Worm (Caenorhabditis elegans) whole organism, L2 larva: ENCODE results near the gene dhrr-1.
A peak's percentile ranks its signal among the peaks of the same experiment; 100 is the strongest.

Source experiments
- C34F6.9 ChIP-seq: fragments of 150-350 bp; optimal IDR thresholded peaks from 2 replicates; lab custom pipeline; 2014; ENCODE audit warnings: missing biosample characterization, missing genetic modification characterization
- ZK546.5 ChIP-seq: sonication (generic microtip); optimal IDR thresholded peaks from 2 replicates; lab custom pipeline; 2017; ENCODE audit warnings: missing biosample characterization, missing genetic modification characterization
- alr-1 ChIP-seq: fragments of 150-350 bp; optimal IDR thresholded peaks from 2 replicates; lab custom pipeline; 2014; ENCODE audit warnings: missing biosample characterization, missing genetic modification characterization
- ceh-16 ChIP-seq: fragments of 150-350 bp; optimal IDR thresholded peaks from 2 replicates; lab custom pipeline; 2014; ENCODE audit warnings: missing biosample characterization, missing genetic modification characterization
- ceh-82 ChIP-seq: fragments of 150-350 bp; optimal IDR thresholded peaks from 2 replicates; lab custom pipeline; 2014; ENCODE audit warnings: missing biosample characterization, missing genetic modification characterization
- crh-2 ChIP-seq: sonication (generic microtip); optimal IDR thresholded peaks from 2 replicates; lab custom pipeline; 2017; ENCODE audit warnings: missing biosample characterization, missing genetic modification characterization
- dmd-4 ChIP-seq: sonication (generic microtip); optimal IDR thresholded peaks from 2 replicates; lab custom pipeline; 2017; ENCODE audit warnings: missing biosample characterization, missing genetic modification characterization
- egl-27 ChIP-seq: sonication (generic microtip); optimal IDR thresholded peaks from 3 replicates; lab custom pipeline; 2017; ENCODE audit warnings: missing biosample characterization, missing genetic modification reagents, missing genetic modification characterization
- elt-1 ChIP-seq: fragments of 150-350 bp; optimal IDR thresholded peaks from 2 replicates; lab custom pipeline; 2014; ENCODE audit warnings: missing biosample characterization, missing genetic modification characterization
- elt-3 ChIP-seq: sonication (generic microtip); optimal IDR thresholded peaks from 2 replicates; lab custom pipeline; 2017; ENCODE audit warnings: missing biosample characterization, missing genetic modification characterization
- fos-1 ChIP-seq: fragments of 150-350 bp; optimal IDR thresholded peaks from 2 replicates; lab custom pipeline; 2014; ENCODE audit warnings: missing biosample characterization, missing genetic modification characterization
- gmeb-1 ChIP-seq: fragments of 150-350 bp; optimal IDR thresholded peaks from 2 replicates; lab custom pipeline; 2014; ENCODE audit warnings: missing biosample characterization, missing genetic modification characterization
- lin-11 ChIP-seq: fragments of 150-350 bp; sonication (generic microtip); optimal IDR thresholded peaks from 2 replicates; lab custom pipeline; 2014; ENCODE audit warnings: missing biosample characterization, missing genetic modification characterization, inconsistent platforms, mixed read lengths
- lin-13 ChIP-seq: fragments of 150-350 bp; optimal IDR thresholded peaks from 2 replicates; lab custom pipeline; 2014; ENCODE audit warnings: missing biosample characterization, missing genetic modification reagents, missing genetic modification characterization
- lsy-2 ChIP-seq, 2 experiments: fragments of 150-350 bp in 1 of 2; sonication (generic microtip) in 1 of 2; optimal IDR thresholded peaks; 2 replicates each; lab custom pipeline; 2014 to 2017; ENCODE audit warnings: missing biosample characterization in 2 of 2, missing genetic modification characterization in 2 of 2
- mdl-1 ChIP-seq, 2 experiments: fragments of 150-350 bp in 1 of 2; sonication (generic microtip) in 1 of 2; optimal IDR thresholded peaks; 2 replicates each; lab custom pipeline; 2017; ENCODE audit warnings: missing biosample characterization in 2 of 2, missing genetic modification characterization in 2 of 2
- nhr-10 ChIP-seq: sonication (generic microtip); optimal IDR thresholded peaks from 2 replicates; lab custom pipeline; 2017; ENCODE audit warnings: missing biosample characterization, missing genetic modification characterization
- nhr-11 ChIP-seq: fragments of 150-350 bp; optimal IDR thresholded peaks from 2 replicates; lab custom pipeline; 2014; ENCODE audit warnings: missing biosample characterization, missing genetic modification characterization
- nhr-12 ChIP-seq: fragments of 150-350 bp; optimal IDR thresholded peaks from 2 replicates; lab custom pipeline; 2014; ENCODE audit warnings: missing biosample characterization, missing genetic modification characterization
- nhr-129 ChIP-seq: fragments of 150-350 bp; optimal IDR thresholded peaks from 2 replicates; lab custom pipeline; 2014; ENCODE audit warnings: missing biosample characterization, missing genetic modification characterization
- nhr-21 ChIP-seq: fragments of 150-350 bp; optimal IDR thresholded peaks from 2 replicates; lab custom pipeline; 2014; ENCODE audit warnings: missing biosample characterization, missing genetic modification characterization
- nhr-237 ChIP-seq: fragments of 150-350 bp; optimal IDR thresholded peaks from 2 replicates; lab custom pipeline; 2014; ENCODE audit warnings: missing biosample characterization, missing genetic modification characterization
- nhr-25 ChIP-seq: fragments of 150-350 bp; sonication (generic microtip); optimal IDR thresholded peaks from 3 replicates; lab custom pipeline; 2014; ENCODE audit warnings: missing biosample characterization, missing genetic modification characterization
- nhr-6 ChIP-seq: fragments of 150-350 bp; optimal IDR thresholded peaks from 2 replicates; lab custom pipeline; 2014; ENCODE audit warnings: missing biosample characterization, missing genetic modification characterization
- nhr-77 ChIP-seq: fragments of 150-350 bp; optimal IDR thresholded peaks from 2 replicates; lab custom pipeline; 2014; ENCODE audit warnings: missing biosample characterization, missing genetic modification characterization
- peb-1 ChIP-seq: fragments of 150-350 bp; optimal IDR thresholded peaks from 2 replicates; lab custom pipeline; 2014; ENCODE audit warnings: missing biosample characterization, missing genetic modification characterization
- sem-4 ChIP-seq: fragments of 150-350 bp; optimal IDR thresholded peaks from 2 replicates; lab custom pipeline; 2014; ENCODE audit warnings: missing biosample characterization, missing genetic modification reagents, missing genetic modification characterization
- skn-1 ChIP-seq: sonication (generic microtip); optimal IDR thresholded peaks from 2 replicates; lab custom pipeline; 2017; ENCODE audit warnings: missing biosample characterization, missing genetic modification characterization
- sma-3 ChIP-seq: sonication (generic microtip); optimal IDR thresholded peaks from 2 replicates; lab custom pipeline; 2016; ENCODE audit warnings: missing genetic modification reagents, missing genetic modification characterization, missing compliant biosample characterization
- sma-9 ChIP-seq, 2 experiments: fragments of 150-350 bp in 1 of 2; sonication (generic microtip) in 1 of 2; optimal IDR thresholded peaks; 2 replicates each; lab custom pipeline; 2014 to 2016; ENCODE audit warnings: missing genetic modification characterization in 2 of 2, mild to moderate bottlenecking in 1 of 2, missing biosample characterization in 1 of 2, missing compliant biosample characterization in 1 of 2, missing genetic modification reagents in 1 of 2, moderate library complexity in 1 of 2
- snpc-4 ChIP-seq: fragments of 150-350 bp; optimal IDR thresholded peaks from 2 replicates; lab custom pipeline; 2014; ENCODE audit warnings: missing biosample characterization, missing genetic modification characterization
- unc-39 ChIP-seq: fragments of 150-350 bp; optimal IDR thresholded peaks from 2 replicates; lab custom pipeline; 2014; ENCODE audit warnings: missing biosample characterization, missing genetic modification characterization
- unc-55 ChIP-seq: fragments of 150-350 bp; sonication (generic microtip); optimal IDR thresholded peaks from 3 replicates; lab custom pipeline; 2014; ENCODE audit warnings: missing biosample characterization, missing genetic modification reagents, missing genetic modification characterization
- unc-62 ChIP-seq: fragments of 150-350 bp; optimal IDR thresholded peaks from 2 replicates; lab custom pipeline; 2014; ENCODE audit warnings: missing biosample characterization, missing genetic modification reagents, missing genetic modification characterization
- zag-1 ChIP-seq: fragments of 150-350 bp; optimal IDR thresholded peaks from 2 replicates; lab custom pipeline; 2014; ENCODE audit warnings: missing biosample characterization, missing genetic modification characterization
- ztf-1 ChIP-seq: fragments of 200-800 bp; sonication (Bioruptor generic); conservative IDR thresholded peaks from 2 replicates; pipeline ENCODE4 v1.3.6; 2022; ENCODE audit warnings: missing genetic modification characterization, missing compliant biosample characterization
- ztf-4 ChIP-seq: fragments of 150-350 bp; optimal IDR thresholded peaks from 2 replicates; lab custom pipeline; 2014; ENCODE audit warnings: missing biosample characterization, missing genetic modification characterization

Gene dhrr-1

DNA sequence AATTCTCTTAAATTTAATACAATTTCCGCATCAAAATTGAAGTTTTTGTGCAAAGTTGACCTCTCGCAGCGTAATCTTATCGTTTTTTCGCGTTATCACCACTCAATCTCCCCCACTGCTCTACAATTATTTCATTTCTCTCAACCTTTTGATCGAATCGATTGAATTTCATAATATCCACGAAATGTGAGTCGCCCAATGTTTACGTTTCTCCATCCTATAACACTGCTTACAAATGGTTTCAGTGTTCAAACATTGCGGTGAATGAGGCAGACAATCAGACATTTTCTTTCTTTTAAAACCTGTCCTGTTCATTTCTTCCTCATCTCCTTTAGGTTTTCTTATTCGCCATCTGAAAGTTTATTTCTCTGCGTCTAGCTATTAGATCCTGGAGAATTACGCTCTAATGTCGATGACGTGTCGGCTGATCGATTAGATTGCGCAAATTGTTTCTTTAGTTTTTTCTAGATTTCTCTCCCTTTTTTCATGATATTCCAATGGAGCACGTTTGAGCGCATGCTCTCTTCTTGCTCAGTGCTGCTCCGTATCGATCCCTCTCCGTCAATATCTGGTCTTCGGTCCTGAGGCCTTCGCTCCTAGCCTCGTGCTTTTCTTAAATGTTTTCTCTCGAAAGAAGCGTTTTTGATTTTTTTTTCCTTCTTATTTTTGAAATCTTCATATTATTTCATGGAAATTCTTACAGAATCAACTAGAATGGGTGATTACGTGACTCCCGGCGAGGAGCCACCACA lies 39.4 kb upstream of the dhrr-1 start, which contains the start of gene unc-32:
Gene unc-32, plus strand, starts transcription at position 702 of the 752 bp plus-strand sequence.
- no peak for TF ChIP-seq nhr-11 (tag; lab: Kevin White, UChicago)
- peak; percentile 83 for TF ChIP-seq zag-1 (tag; lab: Kevin White, UChicago)
- peak; percentile 66 for TF ChIP-seq lin-11
- TF ChIP-seq peb-1 (tag; lab: Kevin White, UChicago): no peak
- TF ChIP-seq ceh-16 (tag; lab: Kevin White, UChicago): no peak
- no peak for TF ChIP-seq ZK546.5 (tag; lab: Kevin White, UChicago)
- peak; percentile 70 for TF ChIP-seq unc-55 (GFP tag; lab: Kevin White, UChicago)
- no peak for TF ChIP-seq unc-39 (tag; lab: Kevin White, UChicago)
- TF ChIP-seq sem-4: no peak
- TF ChIP-seq nhr-10 (tag; lab: Kevin White, UChicago): no peak
- peak; percentile 62 for TF ChIP-seq nhr-129 (tag; lab: Kevin White, UChicago)
- no peak for TF ChIP-seq unc-62 (GFP tag; lab: Kevin White, UChicago)
- peak; percentile 16 for TF ChIP-seq sma-9 (GFP tag; optimal IDR thresholded peaks at IDR 0.05; lab: Kevin White, UChicago)
- TF ChIP-seq sma-9 (tag; optimal IDR thresholded peaks at IDR 0.05; lab: Kevin White, UChicago): no peak
- TF ChIP-seq nhr-77 (tag; lab: Kevin White, UChicago): no peak
- TF ChIP-seq fos-1: peak; percentile 6
- peak; percentile 94 for TF ChIP-seq crh-2
- TF ChIP-seq C34F6.9 (tag; lab: Kevin White, UChicago): peak; percentile 89
- peak; percentile 52 for TF ChIP-seq lin-13 (GFP tag; lab: Kevin White, UChicago)
- no peak for TF ChIP-seq elt-1 (tag; lab: Kevin White, UChicago)
- TF ChIP-seq mdl-1 (tag; optimal IDR thresholded peaks at IDR 0.05; lab: Kevin White, UChicago): peak in 1 of 2 experiments; percentile 69
- TF ChIP-seq egl-27 (tag; lab: Kevin White, UChicago): peak; percentile 29
- TF ChIP-seq lsy-2 (tag; optimal IDR thresholded peaks at IDR 0.05; lab: Kevin White, UChicago): peak; percentile 34 to 83
- no peak for TF ChIP-seq snpc-4 (tag; lab: Kevin White, UChicago)
- no peak for TF ChIP-seq nhr-21 (tag; lab: Kevin White, UChicago)
- TF ChIP-seq nhr-6: no peak
- TF ChIP-seq sma-3 (GFP tag; lab: Kevin White, UChicago): no peak
- TF ChIP-seq, all 48 proteins: peak for 12

DNA sequence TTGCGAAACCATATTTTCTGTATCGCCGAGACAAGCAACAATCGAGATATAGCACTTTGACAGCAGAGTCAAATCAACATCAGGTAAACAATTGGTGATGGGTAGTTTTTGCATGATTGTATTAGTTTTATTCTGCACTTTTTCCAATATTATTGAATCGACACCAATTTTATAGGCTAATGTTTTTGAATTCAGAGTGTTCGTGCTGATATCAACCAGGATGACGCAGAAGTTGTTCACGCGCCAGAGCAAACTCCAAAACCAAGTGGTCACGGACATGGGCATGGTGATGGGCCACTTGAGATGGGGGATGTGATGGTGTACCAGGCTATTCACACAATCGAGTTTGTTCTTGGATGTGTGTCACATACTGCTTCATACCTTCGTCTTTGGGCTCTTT lies 34.3 kb upstream of the dhrr-1 start:
- TF ChIP-seq ztf-1 (GFP tag; lab: Robert Waterston, UW) (no peak), elt-1 (tag; lab: Kevin White, UChicago) (no peak), C34F6.9 (tag; lab: Kevin White, UChicago) (no peak), alr-1 (tag; lab: Kevin White, UChicago) (no peak), peb-1 (tag; lab: Kevin White, UChicago) (no peak), nhr-237 (tag; lab: Kevin White, UChicago) (no peak), sem-4 (no peak), skn-1 (tag; lab: Kevin White, UChicago) (no peak), ceh-82 (no peak), sma-9 (GFP tag; optimal IDR thresholded peaks at IDR 0.05; lab: Kevin White, UChicago) (no peak), sma-9 (tag; optimal IDR thresholded peaks at IDR 0.05; lab: Kevin White, UChicago) (no peak), elt-3 (tag; lab: Kevin White, UChicago) (no peak), dmd-4 (tag; lab: Kevin White, UChicago) (no peak)

DNA sequence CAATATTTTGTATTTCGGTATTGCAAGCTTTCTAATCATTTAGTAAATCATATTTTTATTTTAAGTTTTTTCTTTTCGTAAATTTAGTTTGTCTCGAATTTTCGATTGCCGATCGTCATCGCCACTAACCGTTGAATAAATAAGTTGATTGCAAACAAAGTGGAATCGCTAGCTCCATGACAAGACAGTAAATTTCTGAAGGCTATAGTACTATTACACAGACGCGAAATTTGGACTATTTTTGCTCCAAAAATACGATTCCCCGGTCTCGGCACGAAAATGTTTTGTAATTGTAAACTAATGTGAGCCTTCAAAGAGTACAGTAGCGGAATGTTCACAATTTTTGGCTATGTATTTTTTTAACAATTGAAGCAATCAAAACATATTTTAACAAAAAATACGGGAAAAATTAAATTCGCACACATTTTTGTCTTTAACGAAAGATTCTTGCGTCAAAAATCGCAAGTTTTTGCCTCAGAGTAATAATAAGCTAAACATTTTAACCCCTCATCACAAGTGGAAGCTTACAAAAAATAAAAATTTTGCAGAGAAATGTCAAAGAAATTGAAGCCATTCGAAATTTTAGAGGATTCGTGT lies 32.8 kb upstream of the dhrr-1 start, which contains the start of gene tpk-1:
Gene tpk-1, plus strand, starts transcription at position 547 of the 597 bp plus-strand sequence.
- TF ChIP-seq gmeb-1 (tag; lab: Kevin White, UChicago) (no peak), lsy-2 (tag; optimal IDR thresholded peaks at IDR 0.05; lab: Kevin White, UChicago) (peak in 1 of 2 experiments; percentile 24)

DNA sequence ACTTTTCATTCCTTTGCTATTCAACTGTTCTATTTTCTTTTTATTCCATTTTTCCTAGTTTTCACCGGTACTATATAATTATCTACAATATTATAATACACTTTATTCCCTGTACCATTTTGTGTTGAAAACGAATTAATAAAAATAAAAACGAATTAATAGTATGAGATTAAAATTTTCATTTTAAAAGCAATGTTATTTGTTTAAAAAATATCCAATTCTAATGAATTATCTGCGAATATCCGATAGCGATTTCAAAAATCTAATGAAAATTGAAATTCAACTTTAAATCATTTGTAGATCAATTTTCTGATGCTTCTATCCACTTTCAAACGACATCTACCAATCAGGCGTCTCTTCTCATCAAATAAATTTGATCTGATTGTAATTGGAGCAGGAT lies 31.0 kb upstream of the dhrr-1 start, which contains the start of gene trxr-2:
Gene trxr-2, plus strand, starts transcription at position 301 of the 400 bp plus-strand sequence.
- TF ChIP-seq elt-3 (tag; lab: Kevin White, UChicago) (no peak), lin-13 (GFP tag; lab: Kevin White, UChicago) (no peak), nhr-25 (tag; lab: Kevin White, UChicago) (no peak), ztf-1 (GFP tag; lab: Robert Waterston, UW) (no peak), egl-27 (tag; lab: Kevin White, UChicago) (no peak), ZK546.5 (tag; lab: Kevin White, UChicago) (no peak), sem-4 (no peak), mdl-1 (tag; optimal IDR thresholded peaks at IDR 0.05; lab: Kevin White, UChicago) (no peak), ceh-82 (no peak), sma-3 (GFP tag; lab: Kevin White, UChicago) (no peak), nhr-12 (tag; lab: Kevin White, UChicago) (no peak), elt-1 (tag; lab: Kevin White, UChicago) (no peak), skn-1 (tag; lab: Kevin White, UChicago) (no peak), ztf-4 (tag; lab: Kevin White, UChicago) (no peak), nhr-6 (no peak)
